Worm (Caenorhabditis elegans): Measurements from ENCODE around the gene abu-15.

Gene abu-15

DNA sequence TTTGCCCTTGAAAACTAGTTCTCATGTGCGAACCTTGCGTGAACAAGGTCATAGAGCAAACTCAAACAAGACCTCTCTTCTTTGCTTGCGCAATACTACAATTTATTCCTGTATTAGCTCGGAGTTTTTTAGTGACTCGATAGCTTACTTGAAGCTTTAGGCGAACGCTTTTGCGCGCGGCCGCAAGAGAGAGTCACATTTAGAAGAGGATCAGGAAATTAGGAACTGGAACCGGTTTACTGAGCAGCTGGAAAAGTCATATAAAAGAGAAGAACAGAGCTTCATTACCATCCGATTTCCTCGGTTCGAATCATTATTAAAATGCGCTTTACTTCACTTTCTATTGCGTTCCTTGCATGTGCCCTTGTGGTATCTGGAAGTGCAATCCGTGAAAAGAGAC is at the start of gene abu-15:
TSS of gene abu-15 (plus strand) at position 301 of the 400 bp plus-strand sequence.
- no peak for TF ChIP-seq rnt-1 (tag; optimal IDR thresholded peaks at IDR 0.05)
- TF ChIP-seq nhr-76 (tag; optimal IDR thresholded peaks at IDR 0.05) = no peak
- no peak for TF ChIP-seq nhr-20 (tag; optimal IDR thresholded peaks at IDR 0.05)
- no peak for TF ChIP-seq ceh-88 (GFP tag; IDR thresholded peaks at IDR 0.05)
- no peak for TF ChIP-seq nhr-11 (tag; optimal IDR thresholded peaks at IDR 0.05)
- no peak for TF ChIP-seq Y116A8C.19 (tag; optimal IDR thresholded peaks at IDR 0.05; ENCODE audit: borderline replicate concordance)
- no peak for TF ChIP-seq blmp-1 (tag; optimal IDR thresholded peaks at IDR 0.05)
- TF ChIP-seq grh-1 (GFP tag; IDR thresholded peaks at IDR 0.05) = no peak

- TF ChIP-seq nhr-20 (tag; optimal IDR thresholded peaks at IDR 0.05) (peak; percentile 55), C16A3.4 (tag; optimal IDR thresholded peaks at IDR 0.05) (no peak), snu-23 (GFP tag; optimal IDR thresholded peaks at IDR 0.05) (no peak), nhr-85 (tag) (peak; percentile 51), efl-1 (optimal IDR thresholded peaks at IDR 0.05) (no peak), efl-1 (GFP tag; optimal IDR thresholded peaks at IDR 0.05 in 1 of 2) (peak in 1 of 2 experiments; percentile 29)
These were observed 47.7 kb upstream of the abu-15 start, which contains the start of gene ugt-63 for ce11 chrV:5110684-5111083. TSS of gene ugt-63 (minus strand) at chrV:5110772.

ce11 chrV:5113654-5114053 is 44.7 kb upstream of the abu-15 start, which contains the start of gene C04F5.8:
TSS of gene C04F5.8 (minus strand) at chrV:5113754.
- TF ChIP-seq Y116A8C.19 (tag; optimal IDR thresholded peaks at IDR 0.05; ENCODE audit: borderline replicate concordance) (no peak), ceh-90 (tag; optimal IDR thresholded peaks at IDR 0.05) (no peak), lin-39 (tag; optimal IDR thresholded peaks at IDR 0.05) (no peak), hlh-17 (GFP tag; optimal IDR thresholded peaks at IDR 0.05; ENCODE audit: borderline replicate concordance) (no peak), nhr-47 (tag; optimal IDR thresholded peaks at IDR 0.05) (no peak), lin-14 (GFP tag; optimal IDR thresholded peaks at IDR 0.05) (no peak), blmp-1 (tag; optimal IDR thresholded peaks at IDR 0.05) (no peak), F16B12.6 (tag; optimal IDR thresholded peaks at IDR 0.05) (no peak), fos-1 (tag; optimal IDR thresholded peaks at IDR 0.05) (no peak), ztf-11 (tag; optimal IDR thresholded peaks at IDR 0.05) (no peak), unc-62 (GFP tag; optimal IDR thresholded peaks at IDR 0.05) (no peak), mep-1 (tag; optimal IDR thresholded peaks at IDR 0.05) (no peak), hpl-2 (GFP tag; optimal IDR thresholded peaks at IDR 0.05) (no peak), ztf-4 (tag; optimal IDR thresholded peaks at IDR 0.05) (no peak), C04F5.9 (tag; optimal IDR thresholded peaks at IDR 0.05) (no peak), unc-98 (GFP tag; IDR thresholded peaks at IDR 0.05) (no peak), snpc-4 (tag; optimal IDR thresholded peaks at IDR 0.05) (no peak)

- TF ChIP-seq swsn-7 (tag; optimal IDR thresholded peaks at IDR 0.05) (no peak), lsy-2 (tag; optimal IDR thresholded peaks at IDR 0.05) (peak in 1 of 2 experiments; percentile 8), fos-1 (tag; optimal IDR thresholded peaks at IDR 0.05) (no peak), nhr-84 (tag; optimal IDR thresholded peaks at IDR 0.05) (no peak), ztf-11 (tag; optimal IDR thresholded peaks at IDR 0.05) (no peak), nhr-12 (tag; optimal IDR thresholded peaks at IDR 0.05) (no peak), efl-1 (optimal IDR thresholded peaks at IDR 0.05) (peak in 1 of 2 experiments; percentile 9), efl-1 (GFP tag; optimal IDR thresholded peaks at IDR 0.05 in 1 of 2) (no peak), lin-13 (GFP tag; optimal IDR thresholded peaks at IDR 0.05) (no peak), nhr-77 (tag; optimal IDR thresholded peaks at IDR 0.05) (no peak), nhr-20 (tag; optimal IDR thresholded peaks at IDR 0.05) (no peak), nhr-47 (tag; optimal IDR thresholded peaks at IDR 0.05) (no peak), dsc-1 (tag; optimal IDR thresholded peaks at IDR 0.05) (no peak), nhr-28 (tag; optimal IDR thresholded peaks at IDR 0.05) (no peak), mep-1 (tag; optimal IDR thresholded peaks at IDR 0.05) (no peak), ets-5 (GFP tag; IDR thresholded peaks at IDR 0.05) (no peak), pax-3 (tag; optimal IDR thresholded peaks at IDR 0.05) (no peak)
These were observed 39.3 kb upstream of the abu-15 start, which contains the start of gene C04F5.9 for ce11 chrV:5119109-5119508. TSS of gene C04F5.9 (minus strand) at chrV:5119209.
